Worm (Caenorhabditis elegans): Measurements from ENCODE around the gene Y46G5A.22.
A peak's percentile ranks its signal among the peaks of the same experiment; 100 is the strongest.

Y46G5A.22 gene

DNA sequence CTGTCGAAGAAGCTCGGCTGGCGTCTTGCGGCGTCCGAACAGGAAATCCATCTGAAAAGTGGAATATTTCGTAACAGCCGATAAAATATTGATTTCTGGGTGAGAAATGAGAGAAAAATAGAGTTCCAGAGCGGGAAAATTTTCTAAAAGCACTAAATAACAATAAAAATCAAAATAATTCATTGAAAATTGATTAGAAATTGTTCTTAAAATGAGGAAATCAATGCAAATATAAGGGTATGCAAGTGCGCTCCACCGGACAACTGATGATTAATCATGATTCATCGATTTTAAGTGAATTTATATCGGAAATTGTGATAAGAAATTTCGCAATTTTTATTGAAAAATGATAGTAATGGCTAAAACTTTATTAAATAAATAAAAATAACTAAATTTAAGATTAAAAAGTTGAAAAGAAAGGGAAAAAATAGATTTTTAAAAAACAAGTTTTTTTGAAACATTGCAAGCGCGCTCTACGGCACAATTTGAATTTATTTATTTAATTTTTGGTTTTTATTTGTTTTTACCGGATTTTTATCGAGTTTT lies 50.1 kb downstream of the Y46G5A.22 start, which contains the start of the genes vps-2 and tiar-2:
Gene vps-2, minus strand, starts transcription at position 51 of the 546 bp plus-strand sequence.
Gene tiar-2, plus strand, starts transcription at position 520 of the 546 bp plus-strand sequence.
- no peak for TF ChIP-seq ceh-91 (GFP tag; IDR thresholded peaks at IDR 0.05)
- TF ChIP-seq cebp-2 (GFP tag; IDR thresholded peaks at IDR 0.05) = no peak
- TF ChIP-seq egl-18 (GFP tag; IDR thresholded peaks at IDR 0.05) = no peak
- no peak for TF ChIP-seq F39B2.1 (GFP tag; IDR thresholded peaks at IDR 0.05)
- no peak for TF ChIP-seq akir-1 (GFP tag; optimal IDR thresholded peaks at IDR 0.05)
- no peak for TF ChIP-seq ztf-28 (GFP tag; IDR thresholded peaks at IDR 0.05)
- peak; percentile 14 for TF ChIP-seq K12H6.12 (tag; optimal IDR thresholded peaks at IDR 0.05)
- no peak for TF ChIP-seq dpff-1 (tag; optimal IDR thresholded peaks at IDR 0.05)
- no peak for TF ChIP-seq attf-3 (GFP tag; conservative IDR thresholded peaks at IDR 0.05)
- no peak for TF ChIP-seq ccch-3 (GFP tag; optimal IDR thresholded peaks at IDR 0.05)
- no peak for TF ChIP-seq ama-1 (optimal IDR thresholded peaks at IDR 0.05)
- no peak for TF ChIP-seq ama-1 (GFP tag; optimal IDR thresholded peaks at IDR 0.05)
- no peak for TF ChIP-seq nhr-120 (GFP tag; IDR thresholded peaks at IDR 0.05)
- no peak for TF ChIP-seq nhr-179 (tag; optimal IDR thresholded peaks at IDR 0.05)
- TF ChIP-seq madf-8 (GFP tag; conservative IDR thresholded peaks at IDR 0.05) = no peak
- no peak for TF ChIP-seq ztf-18 (tag; optimal IDR thresholded peaks at IDR 0.05)
- no peak for TF ChIP-seq ceh-79 (tag; optimal IDR thresholded peaks at IDR 0.05)
- peak; percentile 66 for TF ChIP-seq lin-40 (tag; optimal IDR thresholded peaks at IDR 0.05)
- TF ChIP-seq F23B12.7 (tag; optimal IDR thresholded peaks at IDR 0.05; ENCODE audit: insufficient read depth) = no peak
- 0 out of 2 replicates have a peak, but pooled peaks have one; percentile 35 for TF ChIP-seq Y53G8AR.9 (GFP tag; conservative IDR thresholded peaks at IDR 0.05)
- no peak for TF ChIP-seq rec-8 (tag; optimal IDR thresholded peaks at IDR 0.05)
- TF ChIP-seq F57A8.1 (GFP tag; optimal IDR thresholded peaks at IDR 0.05) = no peak
- TF ChIP-seq F55B11.4 (tag; optimal IDR thresholded peaks at IDR 0.05; ENCODE audit: borderline replicate concordance, insufficient read depth) = no peak
- TF ChIP-seq die-1 (tag; optimal IDR thresholded peaks at IDR 0.05) = no peak
- TF ChIP-seq snpc-1.1 (tag; optimal IDR thresholded peaks at IDR 0.05; ENCODE audit: insufficient read depth) = no peak
- no peak for TF ChIP-seq aptf-3 (GFP tag; IDR thresholded peaks at IDR 0.05)
- TF ChIP-seq hlh-12 (tag; optimal IDR thresholded peaks at IDR 0.05) = no peak
- no peak for TF ChIP-seq lin-26 (GFP tag; IDR thresholded peaks at IDR 0.05)
- no peak for TF ChIP-seq mxl-1 (tag; optimal IDR thresholded peaks at IDR 0.05)
- TF ChIP-seq B0261.1 (tag; optimal IDR thresholded peaks at IDR 0.05) = no peak
- no peak for TF ChIP-seq nhr-27 (tag; optimal IDR thresholded peaks at IDR 0.05)
- no peak for TF ChIP-seq ztf-6 (GFP tag; IDR thresholded peaks at IDR 0.05)
- no peak for TF ChIP-seq ceh-27 (GFP tag; optimal IDR thresholded peaks at IDR 0.05)
- no peak for TF ChIP-seq ceh-100 (GFP tag; IDR thresholded peaks at IDR 0.05)
- TF ChIP-seq ekl-4 (GFP tag; IDR thresholded peaks at IDR 0.05) = no peak
- TF ChIP-seq nhr-80 (tag; optimal IDR thresholded peaks at IDR 0.05) = peak; percentile 7
- TF ChIP-seq attf-6 (GFP tag; IDR thresholded peaks at IDR 0.05) = no peak
- no peak for TF ChIP-seq K11D2.4 (GFP tag; IDR thresholded peaks at IDR 0.05)
- no peak for TF ChIP-seq ceh-40 (GFP tag; IDR thresholded peaks at IDR 0.05)
- TF ChIP-seq lsy-27 (tag; optimal IDR thresholded peaks at IDR 0.05; ENCODE audit: borderline replicate concordance, insufficient read depth) = no peak
- TF ChIP-seq ceh-58 (GFP tag; IDR thresholded peaks at IDR 0.05) = no peak
- TF ChIP-seq mel-28 (tag; optimal IDR thresholded peaks at IDR 0.05; ENCODE audit: borderline replicate concordance) = no peak
- no peak for TF ChIP-seq egrh-3 (GFP tag; IDR thresholded peaks at IDR 0.05)
- peak; percentile 89 for TF ChIP-seq mcd-1 (GFP tag; IDR thresholded peaks at IDR 0.05)
- no peak for TF ChIP-seq F52B5.7 (tag; optimal IDR thresholded peaks at IDR 0.05)
- no peak for TF ChIP-seq ztf-25 (GFP tag; IDR thresholded peaks at IDR 0.05)
- no peak for TF ChIP-seq lag-1 (GFP tag; IDR thresholded peaks at IDR 0.05)
- peak; percentile 39 for TF ChIP-seq lin-54 (GFP tag; optimal IDR thresholded peaks at IDR 0.05)
- TF ChIP-seq rpc-1 (optimal IDR thresholded peaks at IDR 0.05) = no peak
- no peak for TF ChIP-seq rpc-1 (tag; optimal IDR thresholded peaks at IDR 0.05)
